Fruit fly (Drosophila melanogaster) whole organism, embryonic: Measurements from ENCODE around the gene Muc18B.

ENCODE experiments used
- CG11456 ChIP-seq: fragments of 200-800 bp; sonication (Bioruptor generic); IDR thresholded peaks from 3 replicates; pipeline ENCODE4 v1.3.6; 2022; ENCODE audit warnings: missing biosample characterization, missing genetic modification characterization
- CG11723 ChIP-seq: fragments of 200-800 bp; sonication (Bioruptor generic); optimal IDR thresholded peaks from 2 replicates; lab custom pipeline; 2017; ENCODE audit warnings: missing biosample characterization, mild to moderate bottlenecking, missing genetic modification characterization
- CG12659 ChIP-seq: fragments of 200-800 bp; sonication (Bioruptor generic); optimal IDR thresholded peaks from 3 replicates; lab custom pipeline; 2017; ENCODE audit warnings: mild to moderate bottlenecking, missing biosample characterization, missing genetic modification reagents, missing genetic modification characterization
- CG13894 ChIP-seq: fragments of 200-800 bp; sonication (Bioruptor generic); optimal IDR thresholded peaks from 3 replicates; lab custom pipeline; 2018; ENCODE audit warnings: missing biosample characterization, mild to moderate bottlenecking, missing genetic modification characterization, moderate library complexity
- CG16779 ChIP-seq: fragments of 200-800 bp; sonication (Bioruptor generic); IDR thresholded peaks from 2 replicates; pipeline ENCODE4 v1.3.6; 2022; ENCODE audit warnings: missing biosample characterization, missing genetic modification characterization
- CG5953 ChIP-seq: fragments of 200-800 bp; sonication (Bioruptor generic); IDR thresholded peaks from 2 replicates; pipeline ENCODE4 v1.3.6; 2022; ENCODE audit warnings: missing biosample characterization, missing genetic modification characterization
- CG7745 ChIP-seq: fragments of 200-800 bp; sonication (Bioruptor generic); optimal IDR thresholded peaks from 2 replicates; lab custom pipeline; 2018; ENCODE audit warnings: missing biosample characterization, mild to moderate bottlenecking, missing genetic modification characterization, moderate library complexity
- H15 ChIP-seq: fragments of 200-800 bp; sonication (Bioruptor generic); IDR thresholded peaks from 3 replicates; pipeline ENCODE4 v1.3.6; 2022; ENCODE audit warnings: missing biosample characterization, missing genetic modification characterization
- bcd ChIP-seq: fragments of 200-800 bp; sonication (Bioruptor generic); optimal IDR thresholded peaks from 2 replicates; lab custom pipeline; 2017; ENCODE audit warnings: missing biosample characterization, mild to moderate bottlenecking, missing genetic modification characterization
- fd102C ChIP-seq: fragments of 200-800 bp; sonication (Bioruptor generic); optimal IDR thresholded peaks from 2 replicates; lab custom pipeline; 2018; ENCODE audit warnings: missing biosample characterization, mild to moderate bottlenecking, missing genetic modification characterization, moderate library complexity
- mirr ChIP-seq: fragments of 200-800 bp; sonication (Bioruptor generic); optimal IDR thresholded peaks from 3 replicates; lab custom pipeline; 2018; ENCODE audit warnings: missing biosample characterization, mild to moderate bottlenecking, missing genetic modification characterization
- vvl ChIP-seq: fragments of 200-800 bp; sonication (Bioruptor generic); IDR thresholded peaks from 2 replicates; pipeline ENCODE4 v1.3.6; 2022; ENCODE audit warnings: missing biosample characterization, missing genetic modification characterization

DNA sequence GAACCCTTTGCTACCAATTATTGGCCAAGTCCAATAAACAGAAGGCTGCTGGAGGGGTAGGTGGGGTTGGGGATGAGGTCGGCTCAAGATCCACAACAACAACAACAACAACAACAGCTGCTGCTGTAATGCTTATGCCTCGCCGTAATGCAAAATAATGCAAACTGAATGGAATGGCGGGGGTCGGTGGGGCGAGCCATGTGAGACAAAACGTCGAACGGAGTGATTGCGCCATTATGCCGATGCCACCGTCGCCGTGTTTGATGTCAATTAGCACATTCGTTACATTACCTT is 45.3 kb downstream of the Muc18B start:
- TF ChIP-seq CG11456 (GFP tag; lab: Robert Waterston, UW) (no peak), CG7745 (tag; lab: Kevin White, UChicago) (no peak), fd102C (GFP tag; lab: Kevin White, UChicago) (no peak), CG16779 (GFP tag; lab: Robert Waterston, UW) (no peak), bcd (GFP tag; lab: Kevin White, UChicago) (no peak), CG13894 (tag; lab: Kevin White, UChicago) (no peak), CG12659 (GFP tag; lab: Kevin White, UChicago) (no peak), mirr (no peak), vvl (GFP tag; lab: Robert Waterston, UW) (no peak), CG11723 (GFP tag; lab: Kevin White, UChicago) (no peak), H15 (no peak), CG5953 (GFP tag; lab: Robert Waterston, UW) (no peak)
